Fruit fly (Drosophila melanogaster) whole organism, embryonic: ENCODE data around the gene CG11768.
A peak's percentile ranks its signal among the peaks of the same experiment; 100 is the strongest.

Source experiments
- Ada2b ChIP-seq: fragments of 200-800 bp; sonication (Bioruptor generic); IDR thresholded peaks from 2 replicates; pipeline ENCODE4 v1.3.6; 2022; ENCODE audit warnings: missing biosample characterization, missing genetic modification characterization
- Adf1 ChIP-seq: fragments of 200-800 bp; sonication (Bioruptor generic); IDR thresholded peaks from 2 replicates; pipeline ENCODE4 v1.3.6; 2022; ENCODE audit warnings: missing biosample characterization, missing genetic modification characterization
- CG12104 ChIP-seq: fragments of 200-800 bp; sonication (Bioruptor generic); optimal IDR thresholded peaks from 3 replicates; lab custom pipeline; 2016; ENCODE audit warnings: missing biosample characterization, missing genetic modification characterization
- CG12391 ChIP-seq: fragments of 200-800 bp; sonication (Bioruptor generic); optimal IDR thresholded peaks from 3 replicates; lab custom pipeline; 2018; ENCODE audit warnings: missing biosample characterization, mild to moderate bottlenecking, missing genetic modification characterization, moderate library complexity
- CG13624 ChIP-seq: fragments of 200-800 bp; sonication (Bioruptor generic); optimal IDR thresholded peaks from 2 replicates; lab custom pipeline; 2016; ENCODE audit warnings: missing biosample characterization, missing genetic modification characterization
- CG14014 ChIP-seq: fragments of 200-800 bp; sonication (Bioruptor generic); IDR thresholded peaks from 2 replicates; pipeline ENCODE4 v1.3.6; 2022; ENCODE audit warnings: missing biosample characterization, missing genetic modification characterization
- CG1529 ChIP-seq: fragments of 200-800 bp; sonication (Bioruptor generic); optimal IDR thresholded peaks from 3 replicates; lab custom pipeline; 2018; ENCODE audit warnings: missing biosample characterization, missing genetic modification characterization
- CG2120 ChIP-seq: fragments of 200-800 bp; sonication (Bioruptor generic); optimal IDR thresholded peaks from 3 replicates; lab custom pipeline; 2016; ENCODE audit warnings: missing biosample characterization, missing genetic modification characterization
- CG31224 ChIP-seq: fragments of 200-800 bp; sonication (Bioruptor generic); IDR thresholded peaks from 2 replicates; pipeline ENCODE4 v1.3.6; 2022; ENCODE audit warnings: missing biosample characterization, missing genetic modification characterization
- CG34376 ChIP-seq: fragments of 200-800 bp; sonication (Bioruptor generic); optimal IDR thresholded peaks from 2 replicates; lab custom pipeline; 2018; ENCODE audit warnings: missing biosample characterization, mild to moderate bottlenecking, missing genetic modification characterization
- CG3726 ChIP-seq: fragments of 200-800 bp; sonication (Bioruptor generic); IDR thresholded peaks from 3 replicates; pipeline ENCODE4, ENCODE4 v1.3.6; 2022; ENCODE audit warnings: missing biosample characterization, missing genetic modification characterization
- CG4617 ChIP-seq: fragments of 200-800 bp; sonication (Bioruptor generic); optimal IDR thresholded peaks from 3 replicates; lab custom pipeline; 2016; ENCODE audit warnings: missing biosample characterization, missing genetic modification characterization, borderline replicate concordance
- CG6654 ChIP-seq: fragments of 200-800 bp; sonication (Bioruptor generic); optimal IDR thresholded peaks from 2 replicates; lab custom pipeline; 2017; ENCODE audit warnings: missing biosample characterization, mild to moderate bottlenecking, missing genetic modification characterization
- CG6765 ChIP-seq: fragments of 200-800 bp; sonication (Bioruptor generic); optimal IDR thresholded peaks from 3 replicates; lab custom pipeline; 2017; ENCODE audit warnings: missing biosample characterization, mild to moderate bottlenecking, missing genetic modification characterization
- CG7357 ChIP-seq: fragments of 200-800 bp; sonication (Bioruptor generic); IDR thresholded peaks from 3 replicates; pipeline ENCODE4 v1.3.6; 2022; ENCODE audit warnings: missing biosample characterization, missing genetic modification characterization
- CG9437 ChIP-seq: fragments of 200-800 bp; sonication (Bioruptor generic); optimal IDR thresholded peaks from 2 replicates; lab custom pipeline; 2018; ENCODE audit warnings: missing biosample characterization, mild to moderate bottlenecking, missing genetic modification characterization
- CG9727 ChIP-seq: fragments of 200-800 bp; sonication (Bioruptor generic); optimal IDR thresholded peaks from 3 replicates; lab custom pipeline; 2017; ENCODE audit warnings: missing biosample characterization, mild to moderate bottlenecking, missing genetic modification characterization
- CG9797 ChIP-seq: fragments of 200-800 bp; sonication (Bioruptor generic); optimal IDR thresholded peaks from 3 replicates; lab custom pipeline; 2018; ENCODE audit warnings: missing biosample characterization, mild to moderate bottlenecking, missing genetic modification characterization
- Fer3 ChIP-seq: fragments of 200-800 bp; sonication (Bioruptor generic); optimal IDR thresholded peaks from 2 replicates; lab custom pipeline; 2018; ENCODE audit warnings: missing biosample characterization, mild to moderate bottlenecking, missing genetic modification characterization, moderate library complexity
- HHEX ChIP-seq: fragments of 200-800 bp; sonication (Bioruptor generic); optimal IDR thresholded peaks from 3 replicates; lab custom pipeline; 2017; ENCODE audit warnings: missing biosample characterization, mild to moderate bottlenecking, missing genetic modification characterization, missing genetic modification reagents
- Hey ChIP-seq: fragments of 200-800 bp; sonication (Bioruptor generic); optimal IDR thresholded peaks from 3 replicates; lab custom pipeline; 2018; ENCODE audit warnings: missing biosample characterization, mild to moderate bottlenecking, missing genetic modification characterization
- Hr78 ChIP-seq, 2 experiments: fragments of 200-800 bp in 1 of 2; fragments of >200 bp in 1 of 2; sonication (Bioruptor generic) in 1 of 2; optimal IDR thresholded peaks; 2 replicates each; lab custom pipeline; 2017 to 2019; ENCODE audit warnings: missing biosample characterization in 2 of 2, missing genetic modification characterization in 2 of 2, mild to moderate bottlenecking in 1 of 2, moderate library complexity in 1 of 2
- Lhr ChIP-seq: fragments of 200-800 bp; sonication (Bioruptor generic); optimal IDR thresholded peaks from 3 replicates; lab custom pipeline; 2017; ENCODE audit warnings: mild to moderate bottlenecking, missing biosample characterization, missing genetic modification reagents, missing genetic modification characterization
- Lim3 ChIP-seq: fragments of 200-800 bp; sonication (Bioruptor generic); IDR thresholded peaks from 2 replicates; pipeline ENCODE4 v1.3.6; 2022; ENCODE audit warnings: missing biosample characterization, missing genetic modification characterization
- Med ChIP-seq: fragments of 200-800 bp; sonication (Bioruptor generic); peaks from one replicate; lab custom pipeline; 2016; ENCODE audit warnings: missing biosample characterization, missing genetic modification characterization, mild to moderate bottlenecking, inconsistent platforms, moderate library complexity
- Sin3A ChIP-seq: fragments of >200 bp; optimal IDR thresholded peaks from 2 replicates; lab custom pipeline; 2018
- Usf ChIP-seq: fragments of 200-800 bp; sonication (Bioruptor generic); optimal IDR thresholded peaks from 2 replicates; lab custom pipeline; 2017; ENCODE audit warnings: missing genotype, missing biosample characterization, missing genetic modification characterization
- Xbp1 ChIP-seq: fragments of 200-800 bp; sonication (Bioruptor generic); optimal IDR thresholded peaks from 3 replicates; lab custom pipeline; 2016; ENCODE audit warnings: missing biosample characterization, mild to moderate bottlenecking, missing genetic modification characterization
- al ChIP-seq: fragments of 200-800 bp; sonication (Bioruptor generic); IDR thresholded peaks from 2 replicates; pipeline ENCODE4 v1.3.6; 2022; ENCODE audit warnings: missing biosample characterization, missing genetic modification characterization
- cad ChIP-seq: fragments of >200 bp; optimal IDR thresholded peaks from 2 replicates; lab custom pipeline; 2017; ENCODE audit warnings: missing biosample characterization, missing genetic modification characterization
- cg ChIP-seq: fragments of 200-800 bp; sonication (Bioruptor generic); optimal IDR thresholded peaks from 3 replicates; lab custom pipeline; 2019; ENCODE audit warnings: missing biosample characterization, mild to moderate bottlenecking, missing genetic modification characterization, moderate library complexity
- cwo ChIP-seq: fragments of 200-800 bp; sonication (Bioruptor generic); optimal IDR thresholded peaks from 3 replicates; lab custom pipeline; 2017; ENCODE audit warnings: missing biosample characterization, missing genetic modification characterization, mild to moderate bottlenecking, moderate library complexity, missing genetic modification reagents
- dati ChIP-seq: fragments of 200-800 bp; sonication (Bioruptor generic); IDR thresholded peaks from 2 replicates; pipeline ENCODE4 v1.3.6; 2022; ENCODE audit warnings: missing biosample characterization, missing genetic modification characterization
- fd96Cb ChIP-seq: fragments of 200-800 bp; sonication (Bioruptor generic); optimal IDR thresholded peaks from 2 replicates; lab custom pipeline; 2018; ENCODE audit warnings: missing biosample characterization, mild to moderate bottlenecking, missing genetic modification characterization, moderate library complexity
- gfzf ChIP-seq: fragments of 200-800 bp; sonication (Bioruptor generic); optimal IDR thresholded peaks from 2 replicates; lab custom pipeline; 2016; ENCODE audit warnings: missing biosample characterization, mild to moderate bottlenecking, missing genetic modification characterization, moderate library complexity
- gro ChIP-seq: fragments of 200-800 bp; sonication (Bioruptor generic); optimal IDR thresholded peaks from 2 replicates; lab custom pipeline; 2016; ENCODE audit warnings: missing biosample characterization, missing genetic modification characterization
- hth ChIP-seq: fragments of >200 bp; optimal IDR thresholded peaks from 2 replicates; lab custom pipeline; 2017; ENCODE audit warnings: inconsistent platforms
- jigr1 ChIP-seq: fragments of 200-800 bp; sonication (Bioruptor generic); IDR thresholded peaks from 3 replicates; pipeline ENCODE4 v1.3.6; 2022; ENCODE audit warnings: missing biosample characterization, missing genetic modification characterization
- lilli ChIP-seq: fragments of 200-800 bp; sonication (Bioruptor generic); optimal IDR thresholded peaks from 3 replicates; lab custom pipeline; 2016; ENCODE audit warnings: missing biosample characterization, missing genetic modification characterization
- mld ChIP-seq: fragments of 200-800 bp; sonication (Bioruptor generic); IDR thresholded peaks from 3 replicates; pipeline ENCODE4 v1.3.6; 2022; ENCODE audit warnings: missing biosample characterization, missing genetic modification characterization; ENCODE audit not compliant: partially characterized antibody
- nom ChIP-seq: fragments of 200-800 bp; sonication (Bioruptor generic); optimal IDR thresholded peaks from 2 replicates; lab custom pipeline; 2017; ENCODE audit warnings: missing biosample characterization, missing genetic modification characterization, mild to moderate bottlenecking, moderate library complexity, missing genetic modification reagents
- odd ChIP-seq: fragments of 200-800 bp; sonication (Bioruptor generic); optimal IDR thresholded peaks from 2 replicates; lab custom pipeline; 2017; ENCODE audit warnings: missing biosample characterization, mild to moderate bottlenecking, missing genetic modification characterization
- org-1 ChIP-seq: fragments of 200-800 bp; sonication (Bioruptor generic); optimal IDR thresholded peaks from 2 replicates; lab custom pipeline; 2017; ENCODE audit warnings: missing biosample characterization, missing genetic modification characterization
- pita ChIP-seq: fragments of 200-800 bp; sonication (Bioruptor generic); optimal IDR thresholded peaks from 2 replicates; lab custom pipeline; 2017; ENCODE audit warnings: missing biosample characterization, mild to moderate bottlenecking, missing genetic modification characterization
- rib ChIP-seq: fragments of 200-800 bp; sonication (Bioruptor generic); IDR thresholded peaks from 2 replicates; pipeline ENCODE4 v1.3.6; 2022; ENCODE audit warnings: missing biosample characterization, missing genetic modification characterization
- scrt ChIP-seq: fragments of 200-800 bp; sonication (Bioruptor generic); optimal IDR thresholded peaks from 2 replicates; lab custom pipeline; 2018; ENCODE audit warnings: missing biosample characterization, mild to moderate bottlenecking, missing genetic modification characterization, moderate library complexity
- shn ChIP-seq: fragments of 200-800 bp; sonication (Bioruptor generic); optimal IDR thresholded peaks from 3 replicates; lab custom pipeline; 2016; ENCODE audit warnings: missing biosample characterization, missing genetic modification characterization
- sima ChIP-seq: fragments of 200-800 bp; sonication (Bioruptor generic); optimal IDR thresholded peaks from 2 replicates; lab custom pipeline; 2016; ENCODE audit warnings: missing biosample characterization, missing genetic modification characterization
- tgo ChIP-seq: fragments of 200-800 bp; sonication (Bioruptor generic); IDR thresholded peaks from 3 replicates; pipeline ENCODE4 v1.3.6; 2022; ENCODE audit warnings: missing biosample characterization, missing genetic modification characterization
- toy ChIP-seq: fragments of 200-800 bp; sonication (Bioruptor generic); IDR thresholded peaks from 2 replicates; pipeline ENCODE4 v1.3.6; 2022; ENCODE audit warnings: missing biosample characterization, missing genetic modification characterization

Gene CG11768

DNA sequence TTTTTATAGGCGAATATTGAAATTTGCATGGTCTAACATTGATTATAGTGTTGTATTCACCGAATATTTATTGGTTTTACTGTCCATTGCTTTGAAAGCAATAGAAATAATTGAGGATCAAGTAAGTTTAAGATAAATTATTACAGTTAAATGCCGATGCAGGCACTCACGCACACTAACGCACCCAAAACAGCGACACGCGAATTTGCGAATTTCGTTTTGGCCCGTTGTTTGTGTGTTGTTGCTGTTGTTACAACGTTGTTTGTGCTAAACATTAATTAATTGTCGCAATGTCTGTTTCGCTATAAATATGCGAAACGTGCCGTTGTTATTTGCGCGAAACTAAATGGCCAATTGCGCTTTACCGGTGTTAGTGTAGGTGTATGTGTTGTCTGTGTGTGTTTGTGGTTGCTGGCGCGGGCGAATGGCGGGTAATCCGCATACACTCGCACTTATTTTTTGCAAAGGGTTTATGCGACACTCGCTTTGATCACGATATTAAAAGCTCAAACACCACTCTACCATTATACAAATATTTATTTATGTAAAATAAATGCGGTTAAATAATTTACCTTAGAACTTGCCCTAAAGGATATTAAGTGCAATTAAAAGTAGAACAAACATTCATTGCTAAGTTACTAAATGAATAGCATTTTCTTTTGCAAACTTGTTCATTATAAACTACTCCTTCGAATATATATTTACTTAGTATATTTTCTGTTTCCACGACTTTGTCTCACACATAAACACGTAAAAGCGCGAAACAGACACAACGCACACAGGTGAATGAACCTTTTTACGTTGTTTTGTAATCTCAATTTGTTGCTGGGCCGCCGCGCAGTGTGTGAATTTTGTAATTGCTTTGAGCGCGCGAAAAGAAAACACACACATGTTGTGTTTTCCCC, 19.9 kb downstream of the CG11768 start (continued):
- no peak for TF ChIP-seq Lim3 (GFP tag; lab: Robert Waterston, UW)
- TF ChIP-seq jigr1: no peak
- no peak for TF ChIP-seq CG9797 (GFP tag; lab: Kevin White, UChicago)
- TF ChIP-seq gro (GFP tag; lab: Kevin White, UChicago): no peak
- no peak for TF ChIP-seq scrt
- peak; percentile 9 for TF ChIP-seq Sin3A (lab: Kevin White, UChicago)
- peak; percentile 38; the same call in 1 of the 2 replicates for TF ChIP-seq rib (GFP tag; lab: Robert Waterston, UW)
- no peak for TF ChIP-seq tgo (GFP tag; lab: Robert Waterston, UW)
- peak; percentile 33 for TF ChIP-seq CG9727
- TF ChIP-seq CG1529 (GFP tag; lab: Kevin White, UChicago): no peak
- 0 out of 3 replicates have a peak, but pooled peaks have one; percentile 1 for TF ChIP-seq mld
- TF ChIP-seq CG31224 (GFP tag; lab: Robert Waterston, UW): 0 out of 2 replicates have a peak, but pooled peaks have one; percentile 23
- TF ChIP-seq Lhr (GFP tag; lab: Kevin White, UChicago): no peak
- TF ChIP-seq sima (GFP tag; lab: Kevin White, UChicago): no peak
- TF ChIP-seq CG2120 (GFP tag; lab: Kevin White, UChicago): peak; percentile 3
- TF ChIP-seq dati (GFP tag; lab: Robert Waterston, UW): no peak
- TF ChIP-seq nom (GFP tag; lab: Kevin White, UChicago): no peak
- TF ChIP-seq CG13624: no peak
- no peak for TF ChIP-seq Hey (tag; lab: Kevin White, UChicago)
- TF ChIP-seq Adf1 (GFP tag; lab: Robert Waterston, UW): no peak
- TF ChIP-seq cg: peak; percentile 81
- no peak for TF ChIP-seq CG12391 (tag; lab: Kevin White, UChicago)
- 0 out of 2 replicates have a peak, but pooled peaks have one; percentile 10 for TF ChIP-seq CG14014 (GFP tag; lab: Robert Waterston, UW)
- no peak for TF ChIP-seq al
- no peak for TF ChIP-seq shn (GFP tag; lab: Kevin White, UChicago)
- no peak for TF ChIP-seq odd (GFP tag; lab: Kevin White, UChicago)
- no peak for TF ChIP-seq Xbp1 (GFP tag; lab: Kevin White, UChicago)
- TF ChIP-seq CG6765 (GFP tag; lab: Kevin White, UChicago): peak; percentile 16
- TF ChIP-seq Hr78 (GFP tag; optimal IDR thresholded peaks at IDR 0.05; lab: Kevin White, UChicago): no peak
- TF ChIP-seq org-1 (GFP tag; lab: Kevin White, UChicago): no peak
- no peak for TF ChIP-seq CG7357
- TF ChIP-seq Med (GFP tag; lab: Kevin White, UChicago): peak; percentile 64
- TF ChIP-seq cad: no peak
- peak; percentile 14 for TF ChIP-seq cwo (GFP tag; lab: Kevin White, UChicago)
- no peak for TF ChIP-seq gfzf (GFP tag; lab: Kevin White, UChicago)
- no peak for TF ChIP-seq hth
- TF ChIP-seq CG6654: no peak
- peak; percentile 1 for TF ChIP-seq HHEX (GFP tag; lab: Kevin White, UChicago)
- TF ChIP-seq Fer3 (tag; lab: Kevin White, UChicago): peak; percentile 21
- no peak for TF ChIP-seq Ada2b (GFP tag; lab: Robert Waterston, UW)
- TF ChIP-seq CG3726 (GFP tag; lab: Robert Waterston, UW): no peak
- TF ChIP-seq CG9437 (GFP tag; lab: Kevin White, UChicago): peak; percentile 92
- no peak for TF ChIP-seq CG34376
- TF ChIP-seq CG12104 (GFP tag; lab: Kevin White, UChicago): no peak
- TF ChIP-seq CG4617: no peak
- no peak for TF ChIP-seq fd96Cb
- TF ChIP-seq toy (GFP tag; lab: Robert Waterston, UW): no peak; the same call in 1 of the 2 replicates
- peak; percentile 1 for TF ChIP-seq Usf (GFP tag; lab: Kevin White, UChicago)
- TF ChIP-seq lilli: peak; percentile 14
- TF ChIP-seq pita (GFP tag; lab: Kevin White, UChicago): no peak
